Worm (Caenorhabditis elegans) whole organism, early embryonic: Measurements from ENCODE around the gene F49C12.15.

ENCODE experiments used
- aly-1 ChIP-seq: sonication (generic microtip); optimal IDR thresholded peaks from 2 replicates; lab custom pipeline; 2016; ENCODE audit warnings: missing genetic modification characterization, missing compliant biosample characterization
- ama-1 ChIP-seq: fragments of 150-350 bp; optimal IDR thresholded peaks from 2 replicates; lab custom pipeline; 2014
- ceh-13 ChIP-seq: fragments of 200-800 bp; sonication (Bioruptor generic); optimal IDR thresholded peaks from 2 replicates; lab custom pipeline; 2018; ENCODE audit warnings: mild to moderate bottlenecking, missing genetic modification characterization, missing compliant biosample characterization
- ceh-36 ChIP-seq: sonication (generic microtip); optimal IDR thresholded peaks from 2 replicates; lab custom pipeline; 2016; ENCODE audit warnings: missing genetic modification characterization, inconsistent platforms, missing compliant biosample characterization
- flt-1 ChIP-seq: fragments of 200-800 bp; sonication (Bioruptor generic); IDR thresholded peaks from 2 replicates; pipeline ENCODE4 v1.3.6; 2022; ENCODE audit warnings: missing genetic modification characterization, missing compliant biosample characterization
- hmg-4 ChIP-seq: fragments of 200-800 bp; sonication (Bioruptor generic); optimal IDR thresholded peaks from 2 replicates; lab custom pipeline; 2018; ENCODE audit warnings: mild to moderate bottlenecking, missing genetic modification characterization, missing compliant biosample characterization
- scrt-1 ChIP-seq: fragments of 200-800 bp; sonication (Bioruptor generic); IDR thresholded peaks from 2 replicates; pipeline ENCODE4 v1.3.6; 2022; ENCODE audit warnings: missing genetic modification characterization, missing compliant biosample characterization
- sea-1 ChIP-seq: fragments of 200-800 bp; sonication (Bioruptor generic); conservative IDR thresholded peaks from 2 replicates; pipeline ENCODE4 v1.3.6; 2022; ENCODE audit warnings: missing genetic modification characterization, missing compliant biosample characterization
- tbx-11 ChIP-seq: fragments of 200-800 bp; sonication (Bioruptor generic); IDR thresholded peaks from 2 replicates; pipeline ENCODE4 v1.3.6; 2022; ENCODE audit warnings: missing genetic modification characterization, missing compliant biosample characterization
- tra-4 ChIP-seq: sonication (generic microtip); optimal IDR thresholded peaks from 2 replicates; lab custom pipeline; 2017; ENCODE audit warnings: missing genetic modification characterization, missing compliant biosample characterization

DNA sequence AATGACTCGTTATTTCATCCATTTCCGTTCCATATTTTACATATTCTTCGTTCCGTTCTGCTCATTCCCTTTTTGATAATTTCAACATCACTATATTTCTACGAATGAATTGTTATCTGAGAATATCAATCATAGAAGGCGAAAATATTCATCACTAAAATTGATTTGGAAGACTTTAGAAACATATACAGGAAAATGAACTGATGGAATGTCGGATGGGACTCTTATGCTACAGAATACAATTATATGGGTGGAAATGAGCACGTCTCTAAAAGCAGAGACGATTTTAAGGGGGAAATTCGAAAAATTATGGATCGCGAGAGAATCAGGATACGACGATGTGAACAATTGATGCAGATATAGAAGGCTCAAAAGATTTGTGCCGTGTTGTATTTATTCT is 4.2 kb upstream of the F49C12.15 start:
- TF ChIP-seq ama-1 (lab: Kevin White, UChicago) (no peak), aly-1 (no peak), tbx-11 (no peak), flt-1 (GFP tag; lab: Robert Waterston, UW) (no peak), ceh-36 (tag; lab: Kevin White, UChicago) (no peak), tra-4 (tag; lab: Kevin White, UChicago) (no peak), hmg-4 (no peak), sea-1 (GFP tag; lab: Robert Waterston, UW) (no peak), ceh-13 (GFP tag; lab: Kevin White, UChicago) (no peak), scrt-1 (GFP tag; lab: Robert Waterston, UW) (no peak)
